Fruit fly (Drosophila melanogaster) whole organism, embryonic: ENCODE measurements around the gene CG10194.

Experiments
- Bdp1 ChIP-seq: fragments of 200-800 bp; sonication (Bioruptor generic); optimal IDR thresholded peaks from 3 replicates; lab custom pipeline; 2016; ENCODE audit warnings: missing biosample characterization, missing genetic modification characterization
- CG11093 ChIP-seq: fragments of 200-800 bp; sonication (Bioruptor generic); IDR thresholded peaks from 3 replicates; pipeline ENCODE4 v1.3.6; 2022; ENCODE audit warnings: missing biosample characterization, missing genetic modification characterization
- CG12769 ChIP-seq: fragments of 200-800 bp; sonication (Bioruptor generic); optimal IDR thresholded peaks from 2 replicates; lab custom pipeline; 2019; ENCODE audit warnings: missing biosample characterization, mild to moderate bottlenecking, missing genetic modification characterization, moderate library complexity
- CG13287 ChIP-seq: fragments of 200-800 bp; sonication (Bioruptor generic); IDR thresholded peaks from 2 replicates; pipeline ENCODE4 v1.3.6; 2022; ENCODE audit warnings: missing biosample characterization, missing genetic modification characterization; ENCODE audit not compliant: partially characterized antibody
- CG13296 ChIP-seq: fragments of 200-800 bp; sonication (Bioruptor generic); optimal IDR thresholded peaks from 3 replicates; lab custom pipeline; 2018; ENCODE audit warnings: missing biosample characterization, mild to moderate bottlenecking, missing genetic modification characterization
- CG15514 ChIP-seq: fragments of 200-800 bp; sonication (Bioruptor generic); optimal IDR thresholded peaks from 3 replicates; lab custom pipeline; 2017; ENCODE audit warnings: missing biosample characterization, missing genetic modification characterization, mild to moderate bottlenecking, moderate library complexity, missing genetic modification reagents
- CG30403 ChIP-seq: fragments of 200-800 bp; sonication (Bioruptor generic); optimal IDR thresholded peaks from 3 replicates; lab custom pipeline; 2016; ENCODE audit warnings: missing biosample characterization, missing genetic modification characterization
- CG34422 ChIP-seq: fragments of 200-800 bp; sonication (Bioruptor generic); IDR thresholded peaks from 3 replicates; pipeline ENCODE4 v1.3.6; 2022; ENCODE audit warnings: missing biosample characterization, missing genetic modification characterization
- CG3838 ChIP-seq: fragments of 200-800 bp; sonication (Bioruptor generic); optimal IDR thresholded peaks from 3 replicates; lab custom pipeline; 2016; ENCODE audit warnings: missing biosample characterization, missing genetic modification characterization
- CG6254 ChIP-seq: fragments of 200-800 bp; sonication (Bioruptor generic); optimal IDR thresholded peaks from 3 replicates; lab custom pipeline; 2017; ENCODE audit warnings: mild to moderate bottlenecking, missing biosample characterization, missing genetic modification reagents, missing genetic modification characterization
- CG6654 ChIP-seq: fragments of 200-800 bp; sonication (Bioruptor generic); optimal IDR thresholded peaks from 2 replicates; lab custom pipeline; 2017; ENCODE audit warnings: missing biosample characterization, mild to moderate bottlenecking, missing genetic modification characterization
- CG6791 ChIP-seq: fragments of 200-800 bp; sonication (Bioruptor generic); IDR thresholded peaks from 3 replicates; pipeline ENCODE4 v1.3.6; 2022; ENCODE audit warnings: missing biosample characterization, missing genetic modification characterization; ENCODE audit not compliant: partially characterized antibody
- CG6813 ChIP-seq: fragments of 200-800 bp; sonication (Bioruptor generic); optimal IDR thresholded peaks from 2 replicates; lab custom pipeline; 2017; ENCODE audit warnings: missing biosample characterization, missing genetic modification characterization, mild to moderate bottlenecking, moderate library complexity, missing genetic modification reagents
- CG6854 ChIP-seq: fragments of 200-800 bp; sonication (Bioruptor generic); optimal IDR thresholded peaks from 3 replicates; lab custom pipeline; 2017; ENCODE audit warnings: missing biosample characterization, mild to moderate bottlenecking, missing genetic modification characterization
- CG8281 ChIP-seq: fragments of 200-800 bp; sonication (Bioruptor generic); optimal IDR thresholded peaks from 2 replicates; lab custom pipeline; 2018; ENCODE audit warnings: missing biosample characterization, mild to moderate bottlenecking, missing genetic modification characterization, moderate library complexity
- CG8765 ChIP-seq: fragments of 200-800 bp; sonication (Bioruptor generic); IDR thresholded peaks from 2 replicates; pipeline ENCODE4 v1.3.6; 2022; ENCODE audit warnings: missing biosample characterization, missing genetic modification characterization
- Chrac-16 ChIP-seq: fragments of 200-800 bp; sonication (Bioruptor generic); optimal IDR thresholded peaks from 3 replicates; lab custom pipeline; 2016; ENCODE audit warnings: missing biosample characterization, missing genetic modification characterization
- Dbx ChIP-seq: fragments of 200-800 bp; sonication (Bioruptor generic); IDR thresholded peaks from 3 replicates; pipeline ENCODE4 v1.3.6; 2022; ENCODE audit warnings: missing biosample characterization, missing genetic modification characterization
- Drgx ChIP-seq: fragments of 200-800 bp; sonication (Bioruptor generic); IDR thresholded peaks from 2 replicates; pipeline ENCODE4 v1.3.6; 2022; ENCODE audit warnings: missing biosample characterization, missing genetic modification characterization
- E2f1 ChIP-seq: fragments of 200-800 bp; sonication (Bioruptor generic); IDR thresholded peaks from 2 replicates; pipeline ENCODE4 v1.3.6; 2022; ENCODE audit warnings: missing biosample characterization, missing genetic modification characterization
- HLH3B ChIP-seq: fragments of 200-800 bp; sonication (Bioruptor generic); IDR thresholded peaks from 2 replicates; pipeline ENCODE4 v1.3.6; 2022; ENCODE audit warnings: missing biosample characterization, missing genetic modification characterization
- Hr51 ChIP-seq, 2 experiments: fragments of 200-800 bp; sonication (Bioruptor generic); optimal IDR thresholded peaks; 2 replicates in 1 of 2; 3 replicates in 1 of 2; lab custom pipeline; 2016 to 2018; ENCODE audit warnings: missing biosample characterization in 2 of 2, missing genetic modification characterization in 2 of 2, mild to moderate bottlenecking in 1 of 2, moderate library complexity in 1 of 2
- Jarid2 ChIP-seq: fragments of 200-800 bp; sonication (Bioruptor generic); optimal IDR thresholded peaks from 3 replicates; lab custom pipeline; 2017; ENCODE audit warnings: mild to moderate bottlenecking, missing biosample characterization, missing genetic modification reagents, missing genetic modification characterization
- Med ChIP-seq: fragments of 200-800 bp; sonication (Bioruptor generic); peaks from one replicate; lab custom pipeline; 2016; ENCODE audit warnings: missing biosample characterization, missing genetic modification characterization, mild to moderate bottlenecking, inconsistent platforms, moderate library complexity
- Myb ChIP-seq: fragments of 200-800 bp; sonication (Bioruptor generic); optimal IDR thresholded peaks from 2 replicates; lab custom pipeline; 2016; ENCODE audit warnings: missing biosample characterization, missing genetic modification characterization
- Nf-YC ChIP-seq: fragments of 200-800 bp; optimal IDR thresholded peaks from 3 replicates; lab custom pipeline; 2019; ENCODE audit warnings: missing biosample characterization, mild to moderate bottlenecking, missing genetic modification characterization, moderate library complexity
- Sin3A ChIP-seq: fragments of >200 bp; optimal IDR thresholded peaks from 2 replicates; lab custom pipeline; 2018
- Spps ChIP-seq: fragments of 200-800 bp; sonication (Bioruptor generic); optimal IDR thresholded peaks from 2 replicates; lab custom pipeline; 2018; ENCODE audit warnings: missing biosample characterization, mild to moderate bottlenecking, missing genetic modification characterization
- Sry-β ChIP-seq: fragments of 200-800 bp; sonication (Bioruptor generic); optimal IDR thresholded peaks from 2 replicates; lab custom pipeline; 2018; ENCODE audit warnings: missing biosample characterization, mild to moderate bottlenecking, missing genetic modification characterization, moderate library complexity
- Sry-δ ChIP-seq: fragments of 200-800 bp; sonication (Bioruptor generic); optimal IDR thresholded peaks from 2 replicates; lab custom pipeline; 2016; ENCODE audit warnings: missing biosample characterization, missing genetic modification characterization
- bsh ChIP-seq, 2 experiments: fragments of 200-800 bp; sonication (Bioruptor generic); optimal IDR thresholded peaks; 2 replicates each; lab custom pipeline; 2017 to 2018; ENCODE audit warnings: mild to moderate bottlenecking in 2 of 2, missing biosample characterization in 2 of 2, missing genetic modification characterization in 2 of 2, moderate library complexity in 1 of 2
- chinmo ChIP-seq: fragments of 200-800 bp; sonication (Bioruptor generic); IDR thresholded peaks from 4 replicates; pipeline ENCODE4 v1.3.6; 2022; ENCODE audit warnings: missing biosample characterization, missing genetic modification characterization; ENCODE audit not compliant: partially characterized antibody
- ci ChIP-seq: fragments of 200-800 bp; sonication (Bioruptor generic); IDR thresholded peaks from 3 replicates; pipeline ENCODE4 v1.3.6; 2022; ENCODE audit warnings: missing biosample characterization, missing genetic modification characterization
- crol ChIP-seq: fragments of 200-800 bp; sonication (Bioruptor generic); IDR thresholded peaks from 2 replicates; pipeline ENCODE4 v1.3.6; 2022; ENCODE audit warnings: missing biosample characterization, missing genetic modification characterization
- dmrt99B ChIP-seq: fragments of 200-800 bp; sonication (Bioruptor generic); optimal IDR thresholded peaks from 2 replicates; lab custom pipeline; 2018; ENCODE audit warnings: missing biosample characterization, mild to moderate bottlenecking, missing genetic modification characterization, moderate library complexity
- gfzf ChIP-seq: fragments of 200-800 bp; sonication (Bioruptor generic); optimal IDR thresholded peaks from 2 replicates; lab custom pipeline; 2016; ENCODE audit warnings: missing biosample characterization, mild to moderate bottlenecking, missing genetic modification characterization, moderate library complexity
- gsb ChIP-seq: fragments of 200-800 bp; sonication (Bioruptor generic); IDR thresholded peaks from 2 replicates; pipeline ENCODE4 v1.3.6; 2022; ENCODE audit warnings: missing biosample characterization, missing genetic modification characterization
- hb ChIP-seq: fragments of 200-800 bp; sonication (Bioruptor generic); IDR thresholded peaks from 3 replicates; pipeline ENCODE4 v1.3.6; 2022; ENCODE audit warnings: missing biosample characterization, missing genetic modification characterization; ENCODE audit not compliant: partially characterized antibody
- lov ChIP-seq, 2 experiments: fragments of 200-800 bp in 1 of 2; fragments of >200 bp in 1 of 2; sonication (Bioruptor generic) in 1 of 2; IDR thresholded peaks in 1 of 2; optimal IDR thresholded peaks in 1 of 2; 2 replicates in 1 of 2; 3 replicates in 1 of 2; pipeline versions ENCODE4 v1.3.6 to Lab custom; 2017 to 2022; ENCODE audit warnings: missing biosample characterization in 1 of 2, missing genetic modification characterization in 1 of 2
- pros ChIP-seq: fragments of 200-800 bp; sonication (Bioruptor generic); optimal IDR thresholded peaks from 3 replicates; lab custom pipeline; 2019; ENCODE audit warnings: missing biosample characterization, mild to moderate bottlenecking, missing genetic modification characterization, moderate library complexity
- rib ChIP-seq: fragments of 200-800 bp; sonication (Bioruptor generic); IDR thresholded peaks from 2 replicates; pipeline ENCODE4 v1.3.6; 2022; ENCODE audit warnings: missing biosample characterization, missing genetic modification characterization
- row ChIP-seq: fragments of 200-800 bp; sonication (Bioruptor generic); IDR thresholded peaks from 3 replicates; pipeline ENCODE4 v1.3.6; 2022; ENCODE audit warnings: missing biosample characterization, missing genetic modification characterization
- salm ChIP-seq: fragments of 200-800 bp; sonication (Bioruptor generic); optimal IDR thresholded peaks from 2 replicates; lab custom pipeline; 2018; ENCODE audit warnings: missing biosample characterization, mild to moderate bottlenecking, missing genetic modification characterization
- seq ChIP-seq: fragments of 200-800 bp; sonication (Bioruptor generic); IDR thresholded peaks from 2 replicates; pipeline ENCODE4 v1.3.6; 2022; ENCODE audit warnings: missing biosample characterization, missing genetic modification characterization
- sob ChIP-seq: fragments of 200-800 bp; sonication (Bioruptor generic); IDR thresholded peaks from 2 replicates; pipeline ENCODE4 v1.3.6; 2022; ENCODE audit warnings: missing biosample characterization, missing genetic modification characterization
- tna ChIP-seq: fragments of 200-800 bp; sonication (Bioruptor generic); IDR thresholded peaks from 2 replicates; pipeline ENCODE4 v1.3.6; 2022; ENCODE audit warnings: missing biosample characterization, missing genetic modification characterization; ENCODE audit not compliant: partially characterized antibody

The CG10194 gene

dm6 chr2L:19438685-19439597, 51.0 kb downstream of the CG10194 start (continued):
- TF ChIP-seq dmrt99B (tag; lab: Kevin White, UChicago) (peak; percentile 10), CG12769 (peak; percentile 44), Sry-β (peak; percentile 87), Drgx (GFP tag; lab: Robert Waterston, UW) (0 out of 2 replicates have a peak, but pooled peaks have one; percentile 21), chinmo (GFP tag; lab: Robert Waterston, UW) (peak; percentile 82; the same call in 3 of the 4 replicates), CG6654 (no peak), Nf-YC (tag; lab: Kevin White, UChicago) (peak; percentile 10), E2f1 (GFP tag; lab: Robert Waterston, UW) (no peak), gsb (no peak), rib (GFP tag; lab: Robert Waterston, UW) (no peak), ci (GFP tag; lab: Robert Waterston, UW) (0 out of 3 replicates have a peak, but pooled peaks have one; percentile 16), bsh (GFP tag; optimal IDR thresholded peaks at IDR 0.05; lab: Kevin White, UChicago) (peak in 1 of 2 experiments; percentile 6), Chrac-16 (no peak), CG6854 (GFP tag; lab: Kevin White, UChicago) (no peak), crol (GFP tag; lab: Robert Waterston, UW) (no peak), CG34422 (peak; percentile 17; the same call in 1 of the 3 replicates), Sin3A (lab: Kevin White, UChicago) (no peak), salm (tag; lab: Kevin White, UChicago) (no peak), seq (no peak), CG30403 (GFP tag; lab: Kevin White, UChicago) (no peak), tna (peak; percentile 51; the same call in 1 of the 2 replicates), CG8281 (tag; lab: Kevin White, UChicago) (no peak), Hr51 (GFP tag; optimal IDR thresholded peaks at IDR 0.05; lab: Kevin White, UChicago) (no peak), CG3838 (GFP tag; lab: Kevin White, UChicago) (no peak), CG13296 (GFP tag; lab: Kevin White, UChicago) (no peak), hb (GFP tag; lab: Robert Waterston, UW) (no peak), lov (optimal IDR thresholded peaks at IDR 0.05; lab: Kevin White, UChicago) (no peak), lov (GFP tag; IDR thresholded peaks at IDR 0.05; lab: Robert Waterston, UW) (no peak), CG15514 (GFP tag; lab: Kevin White, UChicago) (peak; percentile 8), row (GFP tag; lab: Robert Waterston, UW) (peak; percentile 58), sob (GFP tag; lab: Robert Waterston, UW) (no peak), gfzf (no peak), pros (GFP tag; lab: Kevin White, UChicago) (peak; percentile 85), Jarid2 (peak; percentile 43), CG11093 (GFP tag; lab: Robert Waterston, UW) (0 out of 3 replicates have a peak, but pooled peaks have one; percentile 9), CG8765 (GFP tag; lab: Robert Waterston, UW) (no peak), Sry-δ (GFP tag; lab: Kevin White, UChicago) (no peak), CG13287 (GFP tag; lab: Robert Waterston, UW) (0 out of 2 replicates have a peak, but pooled peaks have one; percentile 11), Myb (GFP tag; lab: Kevin White, UChicago) (no peak), CG6813 (no peak), Spps (tag; lab: Kevin White, UChicago) (no peak), HLH3B (0 out of 2 replicates have a peak, but pooled peaks have one; percentile 23), CG6791 (GFP tag; lab: Robert Waterston, UW) (no peak), Bdp1 (GFP tag; lab: Kevin White, UChicago) (no peak), CG6254 (GFP tag; lab: Kevin White, UChicago) (no peak), Med (GFP tag; lab: Kevin White, UChicago) (peak; percentile 43), Dbx (GFP tag; lab: Robert Waterston, UW) (no peak)
